Worm (Caenorhabditis elegans): Measurements from ENCODE around the gene Y71G10AR.4.

Gene Y71G10AR.4

ce11 chrIV:2198741-2199140 is at the start of gene Y71G10AR.4:
Gene Y71G10AR.4 (plus strand): TSS chrIV:2199041.
- TF ChIP-seq elt-2 (tag; optimal IDR thresholded peaks at IDR 0.05) (no peak), unc-86 (tag; optimal IDR thresholded peaks at IDR 0.05) (no peak), ztf-16 (tag; optimal IDR thresholded peaks at IDR 0.05) (no peak), T23F11.4 (GFP tag; optimal IDR thresholded peaks at IDR 0.05) (no peak), ceh-14 (tag; optimal IDR thresholded peaks at IDR 0.05) (no peak), syd-9 (tag; optimal IDR thresholded peaks at IDR 0.05) (no peak), dmd-4 (tag; optimal IDR thresholded peaks at IDR 0.05; ENCODE audit: borderline replicate concordance) (no peak), ceh-19 (GFP tag; optimal IDR thresholded peaks at IDR 0.05) (no peak), hlh-13 (GFP tag; optimal IDR thresholded peaks at IDR 0.05) (no peak), pqm-1 (tag; optimal IDR thresholded peaks at IDR 0.05) (no peak)

- TF ChIP-seq sox-4 (tag; optimal IDR thresholded peaks at IDR 0.05), result no peak
- TF ChIP-seq ceh-14 (tag; optimal IDR thresholded peaks at IDR 0.05), result no peak
- no peak for TF ChIP-seq hlh-30 (tag; optimal IDR thresholded peaks at IDR 0.05; ENCODE audit: insufficient read depth)
- TF ChIP-seq C38D4.7 (GFP tag; optimal IDR thresholded peaks at IDR 0.05), result no peak
Measured at ce11 chrIV:2149247-2149756, 49.5 kb upstream of the Y71G10AR.4 start, which contains the start of gene C54E4.5. Gene C54E4.5 (minus strand): TSS chrIV:2149297.

- TF ChIP-seq dve-1 (tag; optimal IDR thresholded peaks at IDR 0.05), result peak; percentile 93
- no peak for TF ChIP-seq che-1 (tag; optimal IDR thresholded peaks at IDR 0.05)
- TF ChIP-seq fkh-6 (tag; optimal IDR thresholded peaks at IDR 0.05), result no peak
Measured at ce11 chrIV:2156239-2156638, 42.6 kb upstream of the Y71G10AR.4 start.

DNA sequence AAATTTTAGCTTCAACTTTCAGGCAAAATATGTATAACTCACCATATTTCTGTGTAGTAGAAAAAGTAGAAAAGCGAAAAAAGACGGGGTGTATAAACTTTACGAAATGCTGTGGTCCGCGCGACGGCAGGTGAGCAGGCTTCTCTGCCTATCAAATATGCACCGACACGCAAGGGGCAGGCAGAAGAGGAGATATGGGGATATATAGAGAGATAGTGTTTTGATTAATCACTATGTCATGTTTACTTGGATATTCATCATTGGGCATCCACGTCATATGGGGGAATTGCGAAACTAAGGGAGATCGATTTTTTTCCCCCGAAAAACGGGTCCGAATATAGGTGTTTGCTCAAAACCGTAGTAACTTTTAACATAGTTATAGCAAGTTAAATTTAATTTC is 39.8 kb upstream of the Y71G10AR.4 start, which contains the start of gene gcy-37:
Gene gcy-37, minus strand, starts transcription at position 101 of the 400 bp plus-strand sequence.
- TF ChIP-seq ceh-14 (tag; optimal IDR thresholded peaks at IDR 0.05), result no peak
- no peak for TF ChIP-seq hlh-30 (tag; optimal IDR thresholded peaks at IDR 0.05; ENCODE audit: insufficient read depth)
- no peak for TF ChIP-seq unc-86 (tag; optimal IDR thresholded peaks at IDR 0.05)
- TF ChIP-seq ceh-6 (GFP tag; optimal IDR thresholded peaks at IDR 0.05), result no peak
- no peak for TF ChIP-seq ceh-24 (tag; optimal IDR thresholded peaks at IDR 0.05)
- TF ChIP-seq ceh-34 (tag; optimal IDR thresholded peaks at IDR 0.05), result no peak
- no peak for TF ChIP-seq elt-4 (tag; optimal IDR thresholded peaks at IDR 0.05)
- no peak for TF ChIP-seq pax-1 (tag; optimal IDR thresholded peaks at IDR 0.05)
- TF ChIP-seq ceh-48 (tag; optimal IDR thresholded peaks at IDR 0.05), result no peak

- no peak for TF ChIP-seq hlh-30 (tag; optimal IDR thresholded peaks at IDR 0.05; ENCODE audit: insufficient read depth)
- TF ChIP-seq C08G9.2 (tag; optimal IDR thresholded peaks at IDR 0.05), result no peak
- TF ChIP-seq unc-42 (tag; optimal IDR thresholded peaks at IDR 0.05), result no peak
- no peak for TF ChIP-seq ceh-19 (GFP tag; optimal IDR thresholded peaks at IDR 0.05)
- TF ChIP-seq che-1 (tag; optimal IDR thresholded peaks at IDR 0.05), result no peak
- TF ChIP-seq ceh-30 (tag; optimal IDR thresholded peaks at IDR 0.05), result no peak
- no peak for TF ChIP-seq fkh-10 (GFP tag; optimal IDR thresholded peaks at IDR 0.05)
- TF ChIP-seq pros-1 (tag; optimal IDR thresholded peaks at IDR 0.05), result no peak
- TF ChIP-seq ceh-22 (tag; optimal IDR thresholded peaks at IDR 0.05), result no peak
- TF ChIP-seq pax-1 (tag; optimal IDR thresholded peaks at IDR 0.05), result no peak
Measured at ce11 chrIV:2162256-2162655, 36.6 kb upstream of the Y71G10AR.4 start.

ce11 chrIV:2168514-2168913 is 30.3 kb upstream of the Y71G10AR.4 start, which contains the start of gene C54E4.4:
Gene C54E4.4 (minus strand): TSS chrIV:2168614.
- TF ChIP-seq ama-1 (optimal IDR thresholded peaks at IDR 0.05) (no peak), C38D4.7 (GFP tag; optimal IDR thresholded peaks at IDR 0.05) (no peak), ceh-6 (GFP tag; optimal IDR thresholded peaks at IDR 0.05) (no peak)

- TF ChIP-seq ceh-48 (tag; optimal IDR thresholded peaks at IDR 0.05) (no peak), tbx-7 (tag; optimal IDR thresholded peaks at IDR 0.05) (no peak), sdc-2 (tag; optimal IDR thresholded peaks at IDR 0.05) (no peak), ceh-2 (tag; optimal IDR thresholded peaks at IDR 0.05) (no peak)
Measured at ce11 chrIV:2170332-2170731, 28.5 kb upstream of the Y71G10AR.4 start.

Data from whole organism, late embryonic.